Fruit fly (Drosophila melanogaster) S2 (cell line): ENCODE results near the gene Pex16.

ENCODE experiments used
- CG8478 ChIP-seq: fragments of >200 bp; optimal IDR thresholded peaks from 2 replicates; lab custom pipeline; 2018
- CTCF ChIP-seq, 2 experiments: fragments of >200 bp; optimal IDR thresholded peaks; 2 replicates each; lab custom pipeline; 2018

DNA sequence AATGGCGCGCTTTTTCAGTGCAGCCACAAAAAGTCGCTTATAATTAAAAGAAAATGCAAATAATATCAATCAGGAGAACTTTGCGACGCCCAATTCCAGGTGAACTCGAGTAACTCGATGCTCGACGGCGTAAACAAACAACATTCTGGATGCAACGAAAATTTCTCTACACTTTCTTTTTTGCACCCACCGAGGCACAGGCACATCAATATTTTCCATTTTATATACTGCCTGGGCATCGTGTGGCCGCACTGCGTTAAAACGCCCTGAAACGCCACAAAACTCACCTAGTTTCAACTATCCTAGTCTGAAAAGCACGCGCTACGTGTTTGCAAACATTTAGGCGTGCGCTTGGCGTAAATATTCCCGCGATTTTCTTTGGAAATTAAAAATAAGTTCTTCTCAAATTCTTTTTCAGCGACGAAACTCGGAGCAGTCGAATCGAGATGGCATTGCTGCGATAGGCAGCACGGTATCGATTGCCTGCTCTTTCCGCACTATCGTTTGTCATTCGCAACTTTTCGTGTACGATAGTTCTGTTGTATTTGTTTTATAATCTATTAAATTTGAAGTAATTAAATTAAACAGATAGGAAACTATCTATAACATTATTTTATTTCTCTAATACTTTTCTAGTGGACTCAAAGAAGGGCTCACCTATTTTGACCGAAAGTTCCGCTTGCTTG lies 7.8 kb upstream of the Pex16 start, which contains the start of gene Pcif1:
- TF ChIP-seq CG8478: no peak
- TF ChIP-seq CTCF (optimal IDR thresholded peaks at IDR 0.05; lab: Kevin White, UChicago): peak in 1 of 2 experiments; percentile 33
